Fruit fly (Drosophila melanogaster) whole organism, embryonic: ENCODE measurements around the gene CG11449.

ENCODE experiments used
- Blimp-1 ChIP-seq: fragments of 200-800 bp; sonication (Bioruptor generic); optimal IDR thresholded peaks from 3 replicates; lab custom pipeline; 2018; ENCODE audit warnings: missing biosample characterization, missing genetic modification characterization, mild to moderate bottlenecking, moderate library complexity, missing genetic modification reagents
- CG10147 ChIP-seq: fragments of 200-800 bp; sonication (Bioruptor generic); optimal IDR thresholded peaks from 2 replicates; lab custom pipeline; 2019; ENCODE audit warnings: missing biosample characterization, mild to moderate bottlenecking, missing genetic modification characterization, moderate library complexity
- CG1024 ChIP-seq: fragments of 200-800 bp; sonication (Bioruptor generic); IDR thresholded peaks from 2 replicates; pipeline ENCODE4 v1.3.6; 2022; ENCODE audit warnings: missing biosample characterization, missing genetic modification characterization
- CG10959 ChIP-seq: fragments of 200-800 bp; sonication (Bioruptor generic); IDR thresholded peaks from 2 replicates; pipeline ENCODE4 v1.3.6; 2022; ENCODE audit warnings: missing biosample characterization, missing genetic modification characterization
- CG14965 ChIP-seq: fragments of 200-800 bp; sonication (Bioruptor generic); optimal IDR thresholded peaks from 2 replicates; lab custom pipeline; 2016; ENCODE audit warnings: missing biosample characterization, missing genetic modification characterization, borderline replicate concordance
- CG16863 ChIP-seq: fragments of 200-800 bp; sonication (Bioruptor generic); optimal IDR thresholded peaks from 3 replicates; lab custom pipeline; 2016; ENCODE audit warnings: missing biosample characterization, missing genetic modification characterization
- CG17612 ChIP-seq: fragments of 200-800 bp; sonication (Bioruptor generic); IDR thresholded peaks from 2 replicates; pipeline ENCODE4 v1.3.6; 2022; ENCODE audit warnings: missing biosample characterization, missing genetic modification characterization
- CG18011 ChIP-seq: fragments of 200-800 bp; sonication (Bioruptor generic); optimal IDR thresholded peaks from 2 replicates; lab custom pipeline; 2017; ENCODE audit warnings: missing biosample characterization, missing genetic modification characterization, mild to moderate bottlenecking, moderate library complexity, missing genotype
- CG2199 ChIP-seq: fragments of 200-800 bp; sonication (Bioruptor generic); IDR thresholded peaks from 3 replicates; pipeline ENCODE4 v1.3.6; 2022; ENCODE audit warnings: missing biosample characterization, missing genetic modification characterization
- CG2875 ChIP-seq: fragments of 200-800 bp; sonication (Bioruptor generic); optimal IDR thresholded peaks from 2 replicates; lab custom pipeline; 2017; ENCODE audit warnings: missing biosample characterization, mild to moderate bottlenecking, missing genetic modification characterization, missing genetic modification reagents
- CG30431 ChIP-seq: fragments of 200-800 bp; sonication (Bioruptor generic); optimal IDR thresholded peaks from 2 replicates; lab custom pipeline; 2017; ENCODE audit warnings: missing biosample characterization, missing genetic modification characterization
- CG31365 ChIP-seq: fragments of 200-800 bp; sonication (Bioruptor generic); optimal IDR thresholded peaks from 2 replicates; lab custom pipeline; 2018; ENCODE audit warnings: missing biosample characterization, mild to moderate bottlenecking, missing genetic modification characterization
- CG31441 ChIP-seq: fragments of 200-800 bp; sonication (Bioruptor generic); IDR thresholded peaks from 2 replicates; pipeline ENCODE4 v1.3.6; 2022; ENCODE audit warnings: missing biosample characterization, missing genetic modification characterization
- CG5180 ChIP-seq: fragments of 200-800 bp; sonication (Bioruptor generic); optimal IDR thresholded peaks from 3 replicates; lab custom pipeline; 2017; ENCODE audit warnings: missing biosample characterization, missing genetic modification characterization, mild to moderate bottlenecking, moderate library complexity, missing genetic modification reagents
- CG8290 ChIP-seq, 3 experiments: fragments of 200-800 bp; sonication (Bioruptor generic); optimal IDR thresholded peaks; 2 replicates each; lab custom pipeline; 2016 to 2019; ENCODE audit warnings: missing biosample characterization in 3 of 3, missing genetic modification characterization in 3 of 3, mild to moderate bottlenecking in 2 of 3, moderate library complexity in 1 of 3
- CG8478 ChIP-seq: fragments of >200 bp; optimal IDR thresholded peaks from 2 replicates; lab custom pipeline; 2018
- CoRest ChIP-seq: fragments of 200-800 bp; sonication (Bioruptor generic); optimal IDR thresholded peaks from 3 replicates; lab custom pipeline; 2018; ENCODE audit warnings: missing biosample characterization, mild to moderate bottlenecking, missing genetic modification characterization, moderate library complexity
- Ets65A ChIP-seq: fragments of 200-800 bp; sonication (Bioruptor generic); peaks from one replicate; lab custom pipeline; 2016; ENCODE audit warnings: missing biosample characterization, missing genetic modification characterization
- H2.0 ChIP-seq: fragments of 200-800 bp; sonication (Bioruptor generic); IDR thresholded peaks from 2 replicates; pipeline ENCODE4 v1.3.6; 2022; ENCODE audit warnings: missing biosample characterization, missing genetic modification characterization
- HmgZ ChIP-seq: fragments of 200-800 bp; sonication (Bioruptor generic); optimal IDR thresholded peaks from 2 replicates; lab custom pipeline; 2018; ENCODE audit warnings: missing biosample characterization, mild to moderate bottlenecking, missing genetic modification characterization
- Hr78 ChIP-seq, 2 experiments: fragments of 200-800 bp in 1 of 2; fragments of >200 bp in 1 of 2; sonication (Bioruptor generic) in 1 of 2; optimal IDR thresholded peaks; 2 replicates each; lab custom pipeline; 2017 to 2019; ENCODE audit warnings: missing biosample characterization in 2 of 2, missing genetic modification characterization in 2 of 2, mild to moderate bottlenecking in 1 of 2, moderate library complexity in 1 of 2
- Med ChIP-seq: fragments of 200-800 bp; sonication (Bioruptor generic); peaks from one replicate; lab custom pipeline; 2016; ENCODE audit warnings: missing biosample characterization, missing genetic modification characterization, mild to moderate bottlenecking, inconsistent platforms, moderate library complexity
- Nf-YB ChIP-seq: fragments of 200-800 bp; sonication (Bioruptor generic); optimal IDR thresholded peaks from 3 replicates; lab custom pipeline; 2019; ENCODE audit warnings: missing biosample characterization, mild to moderate bottlenecking, missing genetic modification characterization, moderate library complexity
- Nf-YC ChIP-seq: fragments of 200-800 bp; optimal IDR thresholded peaks from 3 replicates; lab custom pipeline; 2019; ENCODE audit warnings: missing biosample characterization, mild to moderate bottlenecking, missing genetic modification characterization, moderate library complexity
- Pdp1 ChIP-seq, 2 experiments: fragments of 200-800 bp; sonication (Bioruptor generic); optimal IDR thresholded peaks; 3 replicates each; lab custom pipeline; 2016; ENCODE audit warnings: missing biosample characterization in 2 of 2, missing genetic modification characterization in 2 of 2, mild to moderate bottlenecking in 1 of 2, moderate library complexity in 1 of 2
- Trl ChIP-seq, 3 experiments: fragments of >200 bp in 2 of 3; fragments of 200-800 bp in 1 of 3; sonication (Bioruptor generic) in 1 of 3; optimal IDR thresholded peaks; 2 replicates in 1 of 3; 3 replicates in 2 of 3; lab custom pipeline; 2016 to 2017; ENCODE audit warnings: missing biosample characterization in 1 of 3, missing genetic modification characterization in 1 of 3
- abd-A ChIP-seq: fragments of 200-800 bp; sonication (Bioruptor generic); optimal IDR thresholded peaks from 3 replicates; lab custom pipeline; 2019; ENCODE audit warnings: missing biosample characterization, mild to moderate bottlenecking, missing genetic modification characterization, moderate library complexity
- crol ChIP-seq: fragments of 200-800 bp; sonication (Bioruptor generic); IDR thresholded peaks from 2 replicates; pipeline ENCODE4 v1.3.6; 2022; ENCODE audit warnings: missing biosample characterization, missing genetic modification characterization
- dimm ChIP-seq: fragments of 200-800 bp; sonication (Bioruptor generic); IDR thresholded peaks from 2 replicates; pipeline ENCODE4 v1.3.6; 2022; ENCODE audit warnings: missing biosample characterization, missing genetic modification characterization
- insv ChIP-seq, 2 experiments: fragments of 200-800 bp; sonication (Bioruptor generic); optimal IDR thresholded peaks; 3 replicates each; lab custom pipeline; 2016 to 2018; ENCODE audit warnings: missing biosample characterization in 2 of 2, missing genetic modification characterization in 2 of 2
- kay ChIP-seq: fragments of 200-800 bp; sonication (Bioruptor generic); optimal IDR thresholded peaks from 2 replicates; lab custom pipeline; 2016; ENCODE audit warnings: missing biosample characterization, missing genetic modification characterization
- lola ChIP-seq, 3 experiments: fragments of >200 bp in 2 of 3; fragments of 200-800 bp in 1 of 3; sonication (Bioruptor generic) in 1 of 3; optimal IDR thresholded peaks; 2 replicates each; lab custom pipeline; 2017 to 2019; ENCODE audit warnings: missing biosample characterization in 3 of 3, missing genetic modification characterization in 3 of 3, mild to moderate bottlenecking in 1 of 3, moderate library complexity in 1 of 3
- nau ChIP-seq: fragments of 200-800 bp; sonication (Bioruptor generic); optimal IDR thresholded peaks from 3 replicates; lab custom pipeline; 2017; ENCODE audit warnings: missing biosample characterization, mild to moderate bottlenecking, missing genetic modification characterization, missing genetic modification reagents
- oc ChIP-seq: fragments of 200-800 bp; sonication (Bioruptor generic); optimal IDR thresholded peaks from 2 replicates; lab custom pipeline; 2018; ENCODE audit warnings: missing biosample characterization, mild to moderate bottlenecking, missing genetic modification characterization, moderate library complexity
- pan ChIP-seq, 4 experiments: fragments of >200 bp in 3 of 4; fragments of 200-800 bp in 1 of 4; sonication (Bioruptor generic) in 1 of 4; optimal IDR thresholded peaks in 3 of 4; IDR thresholded peaks in 1 of 4; 2 replicates each; pipeline versions ENCODE4 v1.3.6 to Lab custom; 2017 to 2022; ENCODE audit warnings: missing biosample characterization in 2 of 4, missing genetic modification characterization in 2 of 4, mixed read lengths in 1 of 4
- pros ChIP-seq: fragments of 200-800 bp; sonication (Bioruptor generic); optimal IDR thresholded peaks from 3 replicates; lab custom pipeline; 2019; ENCODE audit warnings: missing biosample characterization, mild to moderate bottlenecking, missing genetic modification characterization, moderate library complexity
- sd ChIP-seq: fragments of 200-800 bp; sonication (Bioruptor generic); optimal IDR thresholded peaks from 3 replicates; lab custom pipeline; 2018; ENCODE audit warnings: missing biosample characterization, mild to moderate bottlenecking, missing genetic modification characterization, moderate library complexity
- sens ChIP-seq: fragments of 200-800 bp; sonication (Bioruptor generic); peaks from one replicate; lab custom pipeline; 2016; ENCODE audit warnings: missing biosample characterization, missing genetic modification characterization
- so ChIP-seq: fragments of 200-800 bp; sonication (Bioruptor generic); IDR thresholded peaks from 3 replicates; pipeline ENCODE4 v1.3.6; 2022; ENCODE audit warnings: missing biosample characterization, missing genetic modification characterization
- sr ChIP-seq: fragments of 200-800 bp; sonication (Bioruptor generic); IDR thresholded peaks from 3 replicates; pipeline ENCODE4 v1.3.6; 2022; ENCODE audit warnings: missing biosample characterization, missing genetic modification characterization

Gene CG11449

dm6 chr3L:22424711-22425110 is 29.5 kb upstream of the CG11449 start:
- TF ChIP-seq CG5180 (no peak), CG18011 (GFP tag; lab: Kevin White, UChicago) (no peak), sens (peak; percentile 54), CoRest (tag; lab: Kevin White, UChicago) (no peak), CG31441 (GFP tag; lab: Robert Waterston, UW) (no peak), CG2875 (GFP tag; lab: Kevin White, UChicago) (no peak), CG30431 (GFP tag; lab: Kevin White, UChicago) (no peak), pan (optimal IDR thresholded peaks at IDR 0.05; lab: Kevin White, UChicago) (no peak), pan (GFP tag; optimal IDR thresholded peaks at IDR 0.05 in 1 of 2, IDR thresholded peaks at IDR 0.05 in 1 of 2) (no peak), Trl (optimal IDR thresholded peaks at IDR 0.05; lab: Kevin White, UChicago) (no peak), Trl (GFP tag; optimal IDR thresholded peaks at IDR 0.05; lab: Kevin White, UChicago) (no peak), Ets65A (peak; percentile 66), crol (GFP tag; lab: Robert Waterston, UW) (no peak), CG16863 (no peak), CG10959 (GFP tag; lab: Robert Waterston, UW) (no peak), CG14965 (GFP tag; lab: Kevin White, UChicago) (no peak), CG1024 (GFP tag; lab: Robert Waterston, UW) (no peak), kay (GFP tag; lab: Kevin White, UChicago) (no peak), insv (GFP tag; optimal IDR thresholded peaks at IDR 0.05; lab: Kevin White, UChicago) (no peak)
- TF ChIP-seq, all 482 proteins: peak for 2

dm6 chr3L:22437111-22437510 is 17.1 kb upstream of the CG11449 start:
- TF ChIP-seq dimm (GFP tag; lab: Robert Waterston, UW) (no peak), abd-A (tag; lab: Kevin White, UChicago) (peak; percentile 15), CG10147 (GFP tag; lab: Kevin White, UChicago) (no peak), nau (GFP tag; lab: Kevin White, UChicago) (no peak), CG31365 (no peak), pros (no peak), oc (tag; lab: Kevin White, UChicago) (peak; percentile 95)

- TF ChIP-seq Med (peak; percentile 25), so (no peak), Nf-YC (peak; percentile 31), CG17612 (GFP tag; lab: Robert Waterston, UW) (peak; percentile 34; the same call in 1 of the 2 replicates), HmgZ (tag; lab: Kevin White, UChicago) (peak; percentile 29), kay (GFP tag; lab: Kevin White, UChicago) (peak; percentile 23), Pdp1 (GFP tag; optimal IDR thresholded peaks at IDR 0.05; lab: Kevin White, UChicago) (no peak), Blimp-1 (GFP tag; lab: Kevin White, UChicago) (peak; percentile 75), H2.0 (GFP tag; lab: Robert Waterston, UW) (no peak), Hr78 (GFP tag; optimal IDR thresholded peaks at IDR 0.05; lab: Kevin White, UChicago) (peak in 1 of 2 experiments; percentile 13), CG2199 (no peak), Nf-YB (GFP tag; lab: Kevin White, UChicago) (peak; percentile 25), CG8478 (lab: Kevin White, UChicago) (peak; percentile 74), sr (GFP tag; lab: Robert Waterston, UW) (0 out of 3 replicates have a peak, but pooled peaks have one; percentile 9), CG8290 (GFP tag; optimal IDR thresholded peaks at IDR 0.05; lab: Kevin White, UChicago) (no peak), CG8290 (tag; optimal IDR thresholded peaks at IDR 0.05; lab: Kevin White, UChicago) (peak in 1 of 2 experiments; percentile 48), sd (tag; lab: Kevin White, UChicago) (peak; percentile 13), lola (GFP tag; optimal IDR thresholded peaks at IDR 0.05; lab: Kevin White, UChicago) (peak in 1 of 3 experiments; percentile 14)
These were observed 1.8 kb downstream of the CG11449 start for dm6 chr3L:22455953-22456488.
